Comparison of ENCODE assay signal across 1 fruit fly cellular context in the genomic region with DNA sequence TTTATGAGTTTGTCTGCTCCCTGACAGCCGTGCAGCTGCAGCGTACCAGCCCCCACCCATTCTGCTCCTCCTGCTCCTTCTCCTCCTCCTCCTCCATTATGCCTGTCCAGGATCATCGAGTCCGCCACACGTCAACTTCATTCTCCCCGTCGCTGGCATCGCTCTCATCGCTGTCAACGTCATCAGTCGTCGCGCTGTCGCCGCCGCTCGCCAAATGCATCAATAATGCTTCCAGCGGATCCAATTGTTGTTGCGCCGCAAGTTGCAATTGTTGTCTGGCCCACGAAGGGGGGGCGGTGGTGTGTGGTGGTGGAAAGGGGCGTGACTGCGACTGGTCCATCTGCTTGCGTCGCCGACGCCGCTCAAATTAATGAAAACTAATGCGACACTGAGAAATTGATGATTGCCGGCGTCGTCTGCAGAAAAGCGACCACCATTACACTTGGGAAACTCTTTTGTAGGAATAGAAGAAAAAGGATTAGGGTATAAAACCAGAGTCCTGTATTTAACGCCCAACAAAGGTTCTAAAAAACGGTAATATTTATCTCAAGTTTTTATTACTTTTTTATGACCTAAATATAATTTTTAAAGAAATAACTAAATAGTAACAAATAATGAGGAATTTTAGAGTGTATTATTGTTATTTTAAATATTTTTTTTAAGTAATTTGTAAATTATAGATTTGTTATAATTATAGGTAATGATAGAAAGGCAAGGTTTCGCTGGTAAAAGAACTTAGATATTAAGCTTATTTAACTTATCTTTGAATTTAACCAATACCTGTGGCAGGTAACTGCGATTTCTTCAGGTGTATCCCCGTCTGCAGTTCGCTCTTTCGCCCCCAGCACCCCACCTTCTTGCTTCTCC.
TF ChIP-seq lines count a peak whose summit lies in the region.

No protein-coding gene starts in this region.

TF ChIP-seq in whole organism, prepupa, 60 proteins besides CTCF, POLR2A, EP300 and RAD21 (continued from another document):
- TF ChIP-seq dsx (GFP tag; optimal IDR thresholded peaks at IDR 0.05; lab: Kevin White, UChicago; ENCODE audit: poor library complexity, severe bottlenecking) (peak; percentile 34), Sox15 (GFP tag; optimal IDR thresholded peaks at IDR 0.05; lab: Kevin White, UChicago) (no peak), CG8319 (GFP tag; optimal IDR thresholded peaks at IDR 0.05; lab: Kevin White, UChicago) (peak; percentile 1), svp (GFP tag; lab: Kevin White, UChicago) (peak; percentile 79), pdm3 (GFP tag; optimal IDR thresholded peaks at IDR 0.05; lab: Kevin White, UChicago) (peak; percentile 25), CG3032 (tag; optimal IDR thresholded peaks at IDR 0.05; lab: Kevin White, UChicago) (peak; percentile 63), fkh (GFP tag; optimal IDR thresholded peaks at IDR 0.05; lab: Kevin White, UChicago) (no peak), OdsH (GFP tag; optimal IDR thresholded peaks at IDR 0.05; lab: Kevin White, UChicago) (peak; percentile 47), CG31627 (GFP tag; optimal IDR thresholded peaks at IDR 0.05; lab: Kevin White, UChicago) (peak; percentile 1), CG10631 (GFP tag; optimal IDR thresholded peaks at IDR 0.05; lab: Kevin White, UChicago) (peak; percentile 64), Eip78C (GFP tag; lab: Kevin White, UChicago) (peak; percentile 70), CG7368 (GFP tag; optimal IDR thresholded peaks at IDR 0.05; lab: Kevin White, UChicago) (peak; percentile 15)
